Worm (Caenorhabditis elegans) whole organism, L1 larva: ENCODE results near the gene cnp-2.

Experiments
- C16A3.4 ChIP-seq: fragments of 150-350 bp; optimal IDR thresholded peaks from 2 replicates; lab custom pipeline; 2014; ENCODE audit warnings: missing biosample characterization, missing genetic modification characterization
- C34B4.2 ChIP-seq: sonication (generic microtip); optimal IDR thresholded peaks from 2 replicates; lab custom pipeline; 2017; ENCODE audit warnings: mild to moderate bottlenecking, missing genetic modification characterization, missing compliant biosample characterization
- F16B12.6 ChIP-seq: fragments of 150-350 bp; optimal IDR thresholded peaks from 2 replicates; lab custom pipeline; 2014; ENCODE audit warnings: missing biosample characterization, missing genetic modification characterization
- aly-2 ChIP-seq: fragments of 150-350 bp; optimal IDR thresholded peaks from 2 replicates; lab custom pipeline; 2014; ENCODE audit warnings: missing biosample characterization, missing genetic modification characterization
- ceh-63 ChIP-seq: fragments of 200-800 bp; sonication (Bioruptor generic); optimal IDR thresholded peaks from 2 replicates; lab custom pipeline; 2018; ENCODE audit warnings: mild to moderate bottlenecking, missing genetic modification characterization, missing compliant biosample characterization
- ceh-88 ChIP-seq: fragments of 200-800 bp; sonication (Bioruptor generic); IDR thresholded peaks from 2 replicates; pipeline ENCODE4 v1.3.6; 2022; ENCODE audit warnings: missing genetic modification characterization, missing compliant biosample characterization
- ceh-90 ChIP-seq: sonication (generic microtip); optimal IDR thresholded peaks from 2 replicates; lab custom pipeline; 2016; ENCODE audit warnings: missing genetic modification characterization, missing compliant biosample characterization
- ces-1 ChIP-seq: fragments of 150-350 bp; optimal IDR thresholded peaks from 2 replicates; lab custom pipeline; 2014; ENCODE audit warnings: missing biosample characterization, missing genetic modification reagents, missing genetic modification characterization
- dpl-1 ChIP-seq, 3 experiments: fragments of 150-350 bp in 2 of 3; sonication (generic microtip) in 1 of 3; optimal IDR thresholded peaks; 2 replicates each; lab custom pipeline; 2014 to 2017; ENCODE audit warnings: missing biosample characterization in 3 of 3, missing genetic modification characterization in 3 of 3, missing genetic modification reagents in 3 of 3
- dsc-1 ChIP-seq: sonication (generic microtip); optimal IDR thresholded peaks from 2 replicates; lab custom pipeline; 2016; ENCODE audit warnings: mild to moderate bottlenecking, missing genetic modification characterization, missing compliant biosample characterization
- efl-1 ChIP-seq, 4 experiments: fragments of 150-350 bp; optimal IDR thresholded peaks in 3 of 4; peaks in 1 of 4; 1 replicate in 1 of 4; 2 replicates in 3 of 4; lab custom pipeline; 2014; ENCODE audit warnings: missing biosample characterization in 2 of 4, missing genetic modification characterization in 2 of 4, missing genetic modification reagents in 2 of 4
- egl-13 ChIP-seq: sonication (generic microtip); optimal IDR thresholded peaks from 2 replicates; lab custom pipeline; 2016; ENCODE audit warnings: missing genotype, missing genetic modification reagents, missing genetic modification characterization, missing compliant biosample characterization
- egl-27 ChIP-seq, 2 experiments: fragments of 150-350 bp in 1 of 2; sonication (generic microtip); optimal IDR thresholded peaks; 3 replicates each; lab custom pipeline; 2017 to 2018; ENCODE audit warnings: missing biosample characterization in 2 of 2, missing genetic modification characterization in 2 of 2, missing genetic modification reagents in 2 of 2
- elt-2 ChIP-seq: sonication (generic microtip); optimal IDR thresholded peaks from 2 replicates; lab custom pipeline; 2016; ENCODE audit warnings: missing genetic modification characterization, mild to moderate bottlenecking, inconsistent platforms, missing compliant biosample characterization, missing genetic modification reagents
- elt-3 ChIP-seq, 6 experiments: fragments of 150-350 bp in 1 of 6; sonication (generic microtip); optimal IDR thresholded peaks; 2 replicates each; lab custom pipeline; 2017 to 2018; ENCODE audit warnings: missing biosample characterization in 6 of 6, missing genetic modification characterization in 6 of 6, inconsistent platforms in 1 of 6
- fkh-4 ChIP-seq: sonication (generic microtip); optimal IDR thresholded peaks from 2 replicates; lab custom pipeline; 2016; ENCODE audit warnings: missing compliant biosample characterization, missing genetic modification characterization, borderline replicate concordance
- fos-1 ChIP-seq: fragments of 150-350 bp; optimal IDR thresholded peaks from 2 replicates; lab custom pipeline; 2014; ENCODE audit warnings: missing biosample characterization, missing genetic modification characterization
- grh-1 ChIP-seq: fragments of 200-800 bp; sonication (Bioruptor generic); IDR thresholded peaks from 2 replicates; pipeline ENCODE4 v1.3.6; 2022; ENCODE audit warnings: missing genetic modification reagents, missing genetic modification characterization, missing compliant biosample characterization
- hlh-4 ChIP-seq: sonication (generic microtip); optimal IDR thresholded peaks from 2 replicates; lab custom pipeline; 2016; ENCODE audit warnings: mild to moderate bottlenecking, missing genetic modification characterization, missing compliant biosample characterization
- hpl-2 ChIP-seq: fragments of 150-350 bp; optimal IDR thresholded peaks from 2 replicates; lab custom pipeline; 2014; ENCODE audit warnings: missing biosample characterization, missing genetic modification reagents, missing genetic modification characterization
- jun-1 ChIP-seq: fragments of 150-350 bp; optimal IDR thresholded peaks from 2 replicates; lab custom pipeline; 2014; ENCODE audit warnings: missing biosample characterization, missing genetic modification reagents, missing genetic modification characterization
- lin-13 ChIP-seq: fragments of 150-350 bp; optimal IDR thresholded peaks from 2 replicates; lab custom pipeline; 2014; ENCODE audit warnings: missing biosample characterization, missing genetic modification reagents, missing genetic modification characterization
- lin-14 ChIP-seq: fragments of 200-800 bp; sonication (Bioruptor generic); optimal IDR thresholded peaks from 2 replicates; lab custom pipeline; 2018; ENCODE audit warnings: mild to moderate bottlenecking, missing genetic modification characterization, moderate library complexity, missing compliant biosample characterization
- lin-15B ChIP-seq: fragments of 150-350 bp; sonication (generic microtip); optimal IDR thresholded peaks from 3 replicates; lab custom pipeline; 2014; ENCODE audit warnings: missing biosample characterization, missing genetic modification characterization
- lir-3 ChIP-seq: sonication (generic microtip); optimal IDR thresholded peaks from 2 replicates; lab custom pipeline; 2016; ENCODE audit warnings: mild to moderate bottlenecking, missing genetic modification characterization, moderate library complexity, missing compliant biosample characterization; ENCODE audit not compliant: poor library complexity
- lsy-2 ChIP-seq, 2 experiments: fragments of 150-350 bp; optimal IDR thresholded peaks; 2 replicates each; lab custom pipeline; 2014; ENCODE audit warnings: missing biosample characterization in 2 of 2, missing genetic modification characterization in 2 of 2
- mab-9 ChIP-seq: fragments of 200-800 bp; sonication (Bioruptor generic); IDR thresholded peaks from 2 replicates; pipeline ENCODE4 v1.3.6; 2022; ENCODE audit warnings: missing genetic modification reagents, missing genetic modification characterization, missing compliant biosample characterization
- mef-2 ChIP-seq: fragments of 150-350 bp; optimal IDR thresholded peaks from 2 replicates; lab custom pipeline; 2014; ENCODE audit warnings: missing biosample characterization, missing genetic modification characterization
- nhr-12 ChIP-seq: sonication (generic microtip); optimal IDR thresholded peaks from 2 replicates; lab custom pipeline; 2017; ENCODE audit warnings: missing biosample characterization, missing genetic modification characterization
- nhr-19 ChIP-seq: fragments of 200-800 bp; sonication (Bioruptor generic); conservative IDR thresholded peaks from 2 replicates; pipeline ENCODE4 v1.3.6; 2022; ENCODE audit warnings: missing genetic modification characterization, missing compliant biosample characterization
- nhr-237 ChIP-seq: fragments of 150-350 bp; optimal IDR thresholded peaks from 2 replicates; lab custom pipeline; 2014; ENCODE audit warnings: missing biosample characterization, missing genetic modification characterization
- nhr-71 ChIP-seq: sonication (generic microtip); optimal IDR thresholded peaks from 2 replicates; lab custom pipeline; 2016; ENCODE audit warnings: mild to moderate bottlenecking, missing genetic modification characterization, moderate library complexity, missing compliant biosample characterization
- nhr-76 ChIP-seq: sonication (generic microtip); optimal IDR thresholded peaks from 2 replicates; lab custom pipeline; 2017; ENCODE audit warnings: missing biosample characterization, missing genetic modification characterization
- nhr-84 ChIP-seq: sonication (generic microtip); optimal IDR thresholded peaks from 2 replicates; lab custom pipeline; 2017; ENCODE audit warnings: missing biosample characterization, missing genetic modification characterization
- nhr-85 ChIP-seq: sonication (generic microtip); peaks from one replicate; lab custom pipeline; 2016; ENCODE audit warnings: missing genetic modification characterization, inconsistent platforms, missing compliant biosample characterization
- skn-1 ChIP-seq: fragments of 150-350 bp; optimal IDR thresholded peaks from 2 replicates; lab custom pipeline; 2014; ENCODE audit warnings: missing biosample characterization, missing genetic modification characterization
- sox-4 ChIP-seq: sonication (generic microtip); optimal IDR thresholded peaks from 2 replicates; lab custom pipeline; 2016; ENCODE audit warnings: missing genetic modification characterization, missing compliant biosample characterization
- swsn-7 ChIP-seq: sonication (generic microtip); optimal IDR thresholded peaks from 2 replicates; lab custom pipeline; 2016; ENCODE audit warnings: missing genetic modification characterization, missing compliant biosample characterization
- unc-30 ChIP-seq: sonication (generic microtip); optimal IDR thresholded peaks from 2 replicates; lab custom pipeline; 2017; ENCODE audit warnings: missing biosample characterization, missing genetic modification characterization
- zag-1 ChIP-seq: fragments of 150-350 bp; optimal IDR thresholded peaks from 2 replicates; lab custom pipeline; 2014; ENCODE audit warnings: missing biosample characterization, missing genetic modification characterization
- ztf-4 ChIP-seq: fragments of 150-350 bp; optimal IDR thresholded peaks from 2 replicates; lab custom pipeline; 2014; ENCODE audit warnings: missing biosample characterization, missing genetic modification characterization

cnp-2 gene

ce11 chrII:12756180-12756579 lies 4.4 kb upstream of the cnp-2 start, which contains the start of the genes Y46G5A.7 and Y46G5A.8:
TSS of gene Y46G5A.7 (minus strand) at chrII:12756332.
TSS of gene Y46G5A.8 (plus strand) at chrII:12756338.
- no peak for TF ChIP-seq elt-2 (tag; lab: Kevin White, UChicago)

- TF ChIP-seq grh-1 (GFP tag; lab: Robert Waterston, UW): no peak
- TF ChIP-seq sox-4 (tag; lab: Kevin White, UChicago): no peak
- TF ChIP-seq F16B12.6 (tag; lab: Kevin White, UChicago): no peak
- TF ChIP-seq, all 84 proteins: peak for 0
Observed at ce11 chrII:12764476-12764875, 3.9 kb downstream of the cnp-2 start.

DNA sequence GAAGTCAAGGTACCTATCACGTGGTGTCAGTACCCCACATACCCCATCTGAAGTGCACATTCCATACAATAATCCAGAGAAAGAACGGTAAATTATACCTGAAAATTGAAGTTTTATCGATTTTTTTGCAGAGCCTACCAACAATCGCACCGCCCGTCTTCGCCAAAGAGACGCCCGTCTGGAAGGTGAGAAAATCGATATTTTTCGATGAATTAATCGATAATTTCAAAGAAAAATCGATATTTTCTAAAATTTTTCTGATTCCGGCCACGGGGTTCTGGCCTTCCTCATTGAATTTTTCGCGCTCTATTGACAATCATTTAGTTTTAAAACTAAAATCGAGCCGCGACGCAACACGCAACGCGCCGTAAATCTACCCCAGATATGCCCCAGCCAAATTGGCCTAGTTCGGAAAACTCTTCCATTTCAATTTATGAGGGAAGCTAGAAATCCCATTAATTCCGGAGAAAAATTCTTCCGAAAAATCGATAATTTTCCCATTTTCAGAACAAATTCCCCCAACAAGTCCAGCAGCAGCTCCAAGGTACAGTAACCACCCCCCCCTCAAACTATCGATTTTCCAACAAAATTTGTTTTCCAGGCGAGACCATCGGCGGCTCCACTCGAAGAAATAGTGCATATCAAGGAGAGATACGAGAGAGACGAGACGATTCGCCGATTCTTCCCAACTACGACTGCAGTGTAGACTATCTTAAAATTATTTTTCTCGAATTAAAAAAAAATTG lies 6.0 kb downstream of the cnp-2 start:
- TF ChIP-seq nhr-237: no peak
- no peak for TF ChIP-seq hpl-2 (GFP tag; lab: Kevin White, UChicago)
- no peak for TF ChIP-seq fkh-4 (tag; lab: Kevin White, UChicago)
- no peak for TF ChIP-seq aly-2 (tag; lab: Kevin White, UChicago)
- no peak for TF ChIP-seq unc-30
- TF ChIP-seq elt-3 (tag; optimal IDR thresholded peaks at IDR 0.05; lab: Kevin White, UChicago): no peak
- TF ChIP-seq nhr-76: no peak
- TF ChIP-seq lin-13 (GFP tag; lab: Kevin White, UChicago): no peak
- TF ChIP-seq ceh-88: no peak

DNA sequence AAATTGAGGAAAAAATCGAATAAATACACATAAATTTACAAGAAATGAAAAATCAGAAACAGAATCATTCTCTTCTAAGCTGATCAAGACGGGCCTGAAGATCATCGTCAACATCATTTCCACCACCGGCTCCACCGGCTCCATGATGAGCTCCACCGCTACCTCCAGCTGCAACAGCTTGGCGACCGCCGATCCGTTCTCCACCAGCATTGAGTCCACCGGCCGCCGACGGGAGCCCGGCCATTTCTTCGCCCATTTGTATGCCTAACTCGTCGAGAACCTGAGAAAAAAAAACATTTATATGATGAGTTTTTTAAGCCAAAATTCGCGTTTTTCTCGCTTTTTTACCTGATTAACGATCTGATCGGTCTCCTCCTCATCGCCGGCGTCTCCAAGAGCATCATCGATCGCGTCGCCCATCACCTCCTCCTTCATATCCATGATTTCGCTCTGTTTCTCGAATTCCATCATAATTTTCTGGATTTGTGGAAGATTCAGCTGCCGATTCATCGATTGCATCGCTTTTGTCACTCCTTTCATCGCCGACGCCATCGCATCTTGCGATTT lies 6.7 kb downstream of the cnp-2 start:
- TF ChIP-seq nhr-85 (tag; lab: Kevin White, UChicago) (peak; percentile 11), efl-1 (optimal IDR thresholded peaks at IDR 0.05; lab: Kevin White, UChicago) (no peak), efl-1 (GFP tag; optimal IDR thresholded peaks at IDR 0.05 in 1 of 2; lab: Kevin White, UChicago) (peak in 1 of 2 experiments; percentile 56), dpl-1 (GFP tag; optimal IDR thresholded peaks at IDR 0.05; lab: Kevin White, UChicago) (no peak)

- TF ChIP-seq hlh-4 (no peak), efl-1 (optimal IDR thresholded peaks at IDR 0.05; lab: Kevin White, UChicago) (peak; percentile 57 to 67), efl-1 (GFP tag; optimal IDR thresholded peaks at IDR 0.05 in 1 of 2; lab: Kevin White, UChicago) (peak; percentile 65 to 94), swsn-7 (tag; lab: Kevin White, UChicago) (peak; percentile 75), lir-3 (tag; lab: Kevin White, UChicago) (no peak), nhr-71 (tag; lab: Kevin White, UChicago) (peak; percentile 85), zag-1 (no peak), lin-14 (peak; percentile 93), grh-1 (GFP tag; lab: Robert Waterston, UW) (no peak), nhr-12 (tag; lab: Kevin White, UChicago) (no peak), ceh-63 (GFP tag; lab: Kevin White, UChicago) (no peak), egl-13 (tag; lab: Kevin White, UChicago) (peak; percentile 73), jun-1 (tag; lab: Kevin White, UChicago) (peak; percentile 48), nhr-19 (peak; percentile 75), lin-15B (peak; percentile 77), ztf-4 (tag; lab: Kevin White, UChicago) (no peak), egl-27 (tag; optimal IDR thresholded peaks at IDR 0.05; lab: Kevin White, UChicago) (no peak), ces-1 (GFP tag; lab: Kevin White, UChicago) (no peak), mab-9 (GFP tag; lab: Robert Waterston, UW) (no peak), fkh-4 (tag; lab: Kevin White, UChicago) (peak; percentile 51), lsy-2 (tag; optimal IDR thresholded peaks at IDR 0.05; lab: Kevin White, UChicago) (peak; percentile 78 to 81), mef-2 (tag; lab: Kevin White, UChicago) (no peak), nhr-84 (tag; lab: Kevin White, UChicago) (no peak), C34B4.2 (no peak), sox-4 (tag; lab: Kevin White, UChicago) (peak; percentile 18), dsc-1 (tag; lab: Kevin White, UChicago) (peak; percentile 67), lin-13 (GFP tag; lab: Kevin White, UChicago) (no peak), hpl-2 (GFP tag; lab: Kevin White, UChicago) (no peak), skn-1 (tag; lab: Kevin White, UChicago) (peak; percentile 74), fos-1 (tag; lab: Kevin White, UChicago) (peak; percentile 87), ceh-90 (peak; percentile 31), C16A3.4 (tag; lab: Kevin White, UChicago) (peak; percentile 62)
Observed at ce11 chrII:12768167-12768712, 7.6 kb downstream of the cnp-2 start, which contains the start of the genes vps-2 and tiar-2. TSS of gene vps-2 (minus strand) at chrII:12768217. TSS of gene tiar-2 (plus strand) at chrII:12768686.
